Worm (Caenorhabditis elegans) whole organism, L4/young adult: Measurements from ENCODE around the gene del-1.

Experiments used
- W03F9.2 ChIP-seq: fragments of 150-350 bp; optimal IDR thresholded peaks from 2 replicates; lab custom pipeline; 2014; ENCODE audit warnings: missing biosample characterization, missing genetic modification characterization
- dao-5 ChIP-seq: sonication (generic microtip); optimal IDR thresholded peaks from 2 replicates; lab custom pipeline; 2016; ENCODE audit warnings: missing genotype, missing genetic modification characterization, moderate library complexity, missing compliant biosample characterization
- him-1 ChIP-seq: sonication (generic microtip); optimal IDR thresholded peaks from 2 replicates; lab custom pipeline; 2016; ENCODE audit warnings: missing genotype, missing genetic modification reagents, missing genetic modification characterization, missing compliant biosample characterization

DNA sequence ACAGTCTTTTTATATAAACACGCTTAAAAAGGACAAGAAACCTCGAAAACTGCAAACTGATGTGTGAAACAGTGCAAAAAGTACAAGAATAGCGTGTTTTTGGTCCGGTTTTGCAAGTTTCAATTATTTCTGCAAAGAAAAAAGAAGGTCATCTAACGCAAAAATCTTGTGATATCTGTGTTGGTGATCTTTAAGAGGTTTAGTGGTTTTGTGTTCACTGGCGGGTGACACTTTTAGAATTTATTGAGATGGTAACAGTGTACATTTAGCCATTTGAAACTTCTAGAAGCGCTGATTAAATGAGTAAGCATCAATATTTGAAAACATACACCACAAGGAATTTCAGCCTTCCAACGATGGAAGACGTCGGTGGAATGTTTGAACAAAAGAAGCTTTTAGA is 54.9 kb downstream of the del-1 start:
- TF ChIP-seq dao-5 (tag; lab: Kevin White, UChicago) (no peak), him-1 (tag; lab: Kevin White, UChicago) (no peak), W03F9.2 (no peak)
